Worm (Caenorhabditis elegans) whole organism, L3 larva: Measurements from ENCODE around the gene fbxa-44.

Experiments used
- ZK546.5 ChIP-seq: sonication (generic microtip); optimal IDR thresholded peaks from 2 replicates; lab custom pipeline; 2017; ENCODE audit warnings: missing biosample characterization, missing genetic modification characterization
- aly-2 ChIP-seq: fragments of 150-350 bp; optimal IDR thresholded peaks from 2 replicates; lab custom pipeline; 2014; ENCODE audit warnings: missing biosample characterization, missing genetic modification characterization
- ama-1 ChIP-seq: fragments of 150-350 bp; optimal IDR thresholded peaks from 2 replicates; lab custom pipeline; 2018
- ceh-82 ChIP-seq: fragments of 150-350 bp; optimal IDR thresholded peaks from 2 replicates; lab custom pipeline; 2014; ENCODE audit warnings: missing biosample characterization, missing genetic modification characterization
- ceh-9 ChIP-seq: sonication (generic microtip); optimal IDR thresholded peaks from 2 replicates; lab custom pipeline; 2018; ENCODE audit warnings: missing biosample characterization, missing genetic modification characterization
- daf-12 ChIP-seq: fragments of 150-350 bp; optimal IDR thresholded peaks from 2 replicates; lab custom pipeline; 2014; ENCODE audit warnings: missing biosample characterization, missing genetic modification reagents, missing genetic modification characterization
- egl-27 ChIP-seq: sonication (generic microtip); optimal IDR thresholded peaks from 4 replicates; lab custom pipeline; 2017; ENCODE audit warnings: missing biosample characterization, missing genetic modification reagents, missing genetic modification characterization
- elt-1 ChIP-seq: fragments of 150-350 bp; optimal IDR thresholded peaks from 2 replicates; lab custom pipeline; 2014; ENCODE audit warnings: missing biosample characterization, missing genetic modification characterization
- elt-2 ChIP-seq: sonication (generic microtip); optimal IDR thresholded peaks from 2 replicates; lab custom pipeline; 2016; ENCODE audit warnings: missing genetic modification reagents, mild to moderate bottlenecking, missing genetic modification characterization, missing compliant biosample characterization
- elt-3 ChIP-seq, 3 experiments: fragments of 150-350 bp in 1 of 3; sonication (generic microtip) in 2 of 3; optimal IDR thresholded peaks; 2 replicates in 2 of 3; 4 replicates in 1 of 3; lab custom pipeline; 2014 to 2017; ENCODE audit warnings: missing biosample characterization in 3 of 3, missing genetic modification characterization in 3 of 3
- eor-1 ChIP-seq, 2 experiments: fragments of 150-350 bp; optimal IDR thresholded peaks; 2 replicates each; lab custom pipeline; 2014 to 2018; ENCODE audit warnings: missing biosample characterization in 2 of 2, missing genetic modification characterization in 2 of 2
- fkh-10 ChIP-seq: sonication (generic microtip); optimal IDR thresholded peaks from 2 replicates; lab custom pipeline; 2017; ENCODE audit warnings: missing biosample characterization, missing genetic modification reagents, missing genetic modification characterization
- fkh-2 ChIP-seq: fragments of 150-350 bp; optimal IDR thresholded peaks from 2 replicates; lab custom pipeline; 2014; ENCODE audit warnings: missing biosample characterization, missing genetic modification reagents, missing genetic modification characterization
- fos-1 ChIP-seq: fragments of 150-350 bp; optimal IDR thresholded peaks from 2 replicates; lab custom pipeline; 2014; ENCODE audit warnings: missing biosample characterization, missing genetic modification characterization
- hmg-11 ChIP-seq: sonication (generic microtip); optimal IDR thresholded peaks from 2 replicates; lab custom pipeline; 2016; ENCODE audit warnings: missing genetic modification characterization, missing compliant biosample characterization
- jun-1 ChIP-seq: fragments of 150-350 bp; optimal IDR thresholded peaks from 2 replicates; lab custom pipeline; 2014; ENCODE audit warnings: missing biosample characterization, missing genetic modification reagents, missing genetic modification characterization
- lin-39 ChIP-seq: fragments of 150-350 bp; optimal IDR thresholded peaks from 2 replicates; lab custom pipeline; 2018; ENCODE audit warnings: missing biosample characterization, missing genetic modification reagents, missing genetic modification characterization
- lsy-12 ChIP-seq: sonication (generic microtip); optimal IDR thresholded peaks from 2 replicates; lab custom pipeline; 2016; ENCODE audit warnings: mild to moderate bottlenecking, missing genetic modification characterization, missing compliant biosample characterization
- mdl-1 ChIP-seq: fragments of 150-350 bp; optimal IDR thresholded peaks from 2 replicates; lab custom pipeline; 2014; ENCODE audit warnings: missing biosample characterization, missing genetic modification characterization
- mml-1 ChIP-seq: fragments of 150-350 bp; sonication (generic microtip); optimal IDR thresholded peaks from 3 replicates; lab custom pipeline; 2014; ENCODE audit warnings: missing biosample characterization, missing genetic modification characterization
- nhr-11 ChIP-seq: fragments of 150-350 bp; optimal IDR thresholded peaks from 2 replicates; lab custom pipeline; 2014; ENCODE audit warnings: missing biosample characterization, missing genetic modification characterization
- nhr-12 ChIP-seq: fragments of 150-350 bp; optimal IDR thresholded peaks from 2 replicates; lab custom pipeline; 2014; ENCODE audit warnings: missing biosample characterization, missing genetic modification characterization
- nhr-23 ChIP-seq: fragments of 150-350 bp; optimal IDR thresholded peaks from 2 replicates; lab custom pipeline; 2014; ENCODE audit warnings: missing biosample characterization, missing genetic modification reagents, missing genetic modification characterization
- nhr-237 ChIP-seq: fragments of 150-350 bp; optimal IDR thresholded peaks from 2 replicates; lab custom pipeline; 2014; ENCODE audit warnings: missing biosample characterization, missing genetic modification characterization
- nhr-25 ChIP-seq: sonication (generic microtip); optimal IDR thresholded peaks from 2 replicates; lab custom pipeline; 2017; ENCODE audit warnings: missing biosample characterization, missing genetic modification characterization
- nhr-28 ChIP-seq: fragments of 150-350 bp; optimal IDR thresholded peaks from 2 replicates; lab custom pipeline; 2014; ENCODE audit warnings: missing biosample characterization, missing genetic modification characterization
- nhr-43 ChIP-seq: sonication (generic microtip); optimal IDR thresholded peaks from 2 replicates; lab custom pipeline; 2016; ENCODE audit warnings: mild to moderate bottlenecking, missing genetic modification characterization, missing compliant biosample characterization; ENCODE audit not compliant: poor library complexity, severe bottlenecking
- nhr-67 ChIP-seq: fragments of 150-350 bp; optimal IDR thresholded peaks from 2 replicates; lab custom pipeline; 2014; ENCODE audit warnings: missing biosample characterization, missing genetic modification characterization
- nhr-76 ChIP-seq: fragments of 150-350 bp; sonication (generic microtip); optimal IDR thresholded peaks from 5 replicates; lab custom pipeline; 2014; ENCODE audit warnings: missing biosample characterization, missing genetic modification characterization
- pha-4 ChIP-seq: fragments of 150-350 bp; optimal IDR thresholded peaks from 2 replicates; lab custom pipeline; 2014; ENCODE audit warnings: missing biosample characterization, missing genetic modification reagents, missing genetic modification characterization
- pqm-1 ChIP-seq: fragments of 150-350 bp; optimal IDR thresholded peaks from 2 replicates; lab custom pipeline; 2017; ENCODE audit warnings: missing biosample characterization, missing genetic modification characterization, inconsistent platforms
- sea-2 ChIP-seq: fragments of 150-350 bp; sonication (generic microtip); optimal IDR thresholded peaks from 4 replicates; lab custom pipeline; 2014; ENCODE audit warnings: missing biosample characterization, missing genetic modification reagents, missing genetic modification characterization
- skn-1 ChIP-seq: fragments of 150-350 bp; optimal IDR thresholded peaks from 2 replicates; lab custom pipeline; 2014; ENCODE audit warnings: missing biosample characterization, missing genetic modification characterization
- tbx-2 ChIP-seq: sonication (generic microtip); optimal IDR thresholded peaks from 2 replicates; lab custom pipeline; 2016; ENCODE audit warnings: mild to moderate bottlenecking, missing genetic modification characterization, missing compliant biosample characterization
- unc-39 ChIP-seq: sonication (generic microtip); optimal IDR thresholded peaks from 4 replicates; lab custom pipeline; 2017; ENCODE audit warnings: missing biosample characterization, missing genetic modification characterization
- zag-1 ChIP-seq: fragments of 150-350 bp; optimal IDR thresholded peaks from 2 replicates; lab custom pipeline; 2014; ENCODE audit warnings: missing biosample characterization, missing genetic modification characterization
- ztf-11 ChIP-seq: fragments of 150-350 bp; optimal IDR thresholded peaks from 2 replicates; lab custom pipeline; 2014; ENCODE audit warnings: missing biosample characterization, missing genetic modification characterization
- ztf-4 ChIP-seq: fragments of 150-350 bp; optimal IDR thresholded peaks from 2 replicates; lab custom pipeline; 2014; ENCODE audit warnings: missing biosample characterization, missing genetic modification characterization

Gene fbxa-44

ce11 chrV:16865404-16865803 is 23.7 kb upstream of the fbxa-44 start, which contains the start of gene clec-28:
Gene clec-28, plus strand, starts transcription at chrV:16865704.
- TF ChIP-seq daf-12 (no peak), ztf-4 (no peak), hmg-11 (tag; lab: Kevin White, UChicago) (no peak), fkh-10 (GFP tag; lab: Kevin White, UChicago) (no peak), ama-1 (no peak), ztf-11 (no peak), nhr-12 (tag; lab: Kevin White, UChicago) (no peak), skn-1 (no peak), elt-3 (tag; optimal IDR thresholded peaks at IDR 0.05; lab: Kevin White, UChicago) (no peak), nhr-28 (no peak), egl-27 (tag; lab: Kevin White, UChicago) (no peak), fos-1 (tag; lab: Kevin White, UChicago) (no peak), nhr-11 (tag; lab: Kevin White, UChicago) (no peak), pha-4 (tag; lab: Kevin White, UChicago) (no peak), ceh-9 (no peak), ZK546.5 (no peak), unc-39 (no peak), nhr-23 (tag; lab: Kevin White, UChicago) (no peak), lsy-12 (tag; lab: Kevin White, UChicago) (no peak), sea-2 (GFP tag; lab: Kevin White, UChicago) (no peak)
- TF ChIP-seq, all 47 proteins: peak for 0

- no peak for TF ChIP-seq zag-1 (tag; lab: Kevin White, UChicago)
- no peak for TF ChIP-seq ceh-9
- no peak for TF ChIP-seq tbx-2 (tag; lab: Kevin White, UChicago)
- TF ChIP-seq elt-1, result no peak
- no peak for TF ChIP-seq fkh-2 (tag; lab: Kevin White, UChicago)
- TF ChIP-seq elt-2, result no peak
- no peak for TF ChIP-seq daf-12
- TF ChIP-seq nhr-12 (tag; lab: Kevin White, UChicago), result no peak
- no peak for TF ChIP-seq pqm-1 (tag; lab: Kevin White, UChicago)
These were observed 19.3 kb upstream of the fbxa-44 start, which contains the start of gene clec-33 for ce11 chrV:16869740-16870139. Gene clec-33, minus strand, starts transcription at chrV:16869840.

- TF ChIP-seq elt-3 (tag; optimal IDR thresholded peaks at IDR 0.05; lab: Kevin White, UChicago) (no peak), fos-1 (tag; lab: Kevin White, UChicago) (no peak), ztf-11 (no peak)
These were observed 17.7 kb upstream of the fbxa-44 start, which contains the start of gene thn-4 for ce11 chrV:16871387-16871786. Gene thn-4, minus strand, starts transcription at chrV:16871487.

- TF ChIP-seq ama-1 (no peak), pha-4 (tag; lab: Kevin White, UChicago) (no peak), zag-1 (tag; lab: Kevin White, UChicago) (no peak)
These were observed 15.4 kb upstream of the fbxa-44 start, which contains the start of gene srw-23 for ce11 chrV:16873642-16874041. Gene srw-23, plus strand, starts transcription at chrV:16873942.

- no peak for TF ChIP-seq nhr-25 (tag; lab: Kevin White, UChicago)
- TF ChIP-seq fos-1 (tag; lab: Kevin White, UChicago), result no peak
- TF ChIP-seq ceh-9, result no peak
- no peak for TF ChIP-seq jun-1 (tag; lab: Kevin White, UChicago)
- TF ChIP-seq eor-1 (tag; optimal IDR thresholded peaks at IDR 0.05; lab: Kevin White, UChicago), result no peak
- TF ChIP-seq mml-1 (tag; lab: Kevin White, UChicago), result no peak
These were observed 14.1 kb upstream of the fbxa-44 start, which contains the start of gene F49A5.10 for ce11 chrV:16874966-16875365. Gene F49A5.10, plus strand, starts transcription at chrV:16875266.

ce11 chrV:16879532-16879931 is 9.5 kb upstream of the fbxa-44 start:
- no peak for TF ChIP-seq mml-1 (tag; lab: Kevin White, UChicago)
- no peak for TF ChIP-seq nhr-76 (tag; lab: Kevin White, UChicago)
- no peak for TF ChIP-seq lin-39
- TF ChIP-seq ceh-82 (tag; lab: Kevin White, UChicago), result no peak
- TF ChIP-seq nhr-237 (tag; lab: Kevin White, UChicago), result no peak
- TF ChIP-seq nhr-67 (tag; lab: Kevin White, UChicago), result no peak
- no peak for TF ChIP-seq ztf-11
- TF ChIP-seq nhr-25 (tag; lab: Kevin White, UChicago), result no peak
- TF ChIP-seq nhr-12 (tag; lab: Kevin White, UChicago), result no peak
- no peak for TF ChIP-seq mdl-1 (tag; lab: Kevin White, UChicago)
- no peak for TF ChIP-seq nhr-43 (tag; lab: Kevin White, UChicago)
- no peak for TF ChIP-seq fos-1 (tag; lab: Kevin White, UChicago)
- no peak for TF ChIP-seq aly-2 (tag; lab: Kevin White, UChicago)
- no peak for TF ChIP-seq jun-1 (tag; lab: Kevin White, UChicago)
- no peak for TF ChIP-seq fkh-2 (tag; lab: Kevin White, UChicago)
- TF ChIP-seq elt-2, result no peak
- no peak for TF ChIP-seq sea-2 (GFP tag; lab: Kevin White, UChicago)
